Fruit fly (Drosophila melanogaster): Measurements from ENCODE around the gene CG45072.

- TF ChIP-seq psq (GFP tag; optimal IDR thresholded peaks at IDR 0.05) (no peak), Hr83 (GFP tag; optimal IDR thresholded peaks at IDR 0.05; ENCODE audit: poor library complexity, severe bottlenecking) (no peak), usp (GFP tag; optimal IDR thresholded peaks at IDR 0.05) (no peak), Dfd (GFP tag; optimal IDR thresholded peaks at IDR 0.05) (no peak), dsf (GFP tag; optimal IDR thresholded peaks at IDR 0.05; ENCODE audit: borderline replicate concordance) (no peak), CrebA (GFP tag; optimal IDR thresholded peaks at IDR 0.05; ENCODE audit: borderline replicate concordance) (no peak), Hr78 (GFP tag; optimal IDR thresholded peaks at IDR 0.05) (no peak)
These were observed 27.5 kb upstream of the CG45072 start for dm6 chr3R:30150602-30151001.

Measured in whole organism, wandering third instar larva.